Fruit fly (Drosophila melanogaster): ENCODE measurements around the gene CG11841.

The CG11841 gene

dm6 chr3R:29075631-29076398 is 25.0 kb downstream of the CG11841 start (continued):
- TF ChIP-seq YL-1 (GFP tag; optimal IDR thresholded peaks at IDR 0.05): no peak
- no peak for TF ChIP-seq HmgZ (tag; optimal IDR thresholded peaks at IDR 0.05)
- peak; percentile 55 for TF ChIP-seq slbo (GFP tag; IDR thresholded peaks at IDR 0.05)
- TF ChIP-seq pfk (GFP tag; optimal IDR thresholded peaks at IDR 0.05): no peak
- no peak for TF ChIP-seq CG8944 (GFP tag; optimal IDR thresholded peaks at IDR 0.05)
- TF ChIP-seq sisA (GFP tag; IDR thresholded peaks at IDR 0.05): no peak
- TF ChIP-seq Sin3A (optimal IDR thresholded peaks at IDR 0.05): no peak
- no peak for TF ChIP-seq CG31224 (GFP tag; IDR thresholded peaks at IDR 0.05)
- no peak for TF ChIP-seq CG8281 (tag; optimal IDR thresholded peaks at IDR 0.05)
- no peak for TF ChIP-seq CG9876 (GFP tag; optimal IDR thresholded peaks at IDR 0.05)
- TF ChIP-seq CG8765 (GFP tag; IDR thresholded peaks at IDR 0.05): no peak
- no peak for TF ChIP-seq z (GFP tag; IDR thresholded peaks at IDR 0.05)
- TF ChIP-seq CG2199 (GFP tag; IDR thresholded peaks at IDR 0.05): no peak
- TF ChIP-seq cato (GFP tag; optimal IDR thresholded peaks at IDR 0.05; ENCODE audit: borderline replicate concordance): no peak
- no peak for TF ChIP-seq CG5180 (GFP tag; optimal IDR thresholded peaks at IDR 0.05)
- TF ChIP-seq row (GFP tag; IDR thresholded peaks at IDR 0.05): peak; percentile 24; the same call in 1 of the 3 replicates
- no peak for TF ChIP-seq Fer3 (tag; optimal IDR thresholded peaks at IDR 0.05)
- TF ChIP-seq dpn (GFP tag; optimal IDR thresholded peaks at IDR 0.05): peak in 1 of 2 experiments; percentile 1
- TF ChIP-seq ttk (GFP tag; IDR thresholded peaks at IDR 0.05): 0 out of 2 replicates have a peak, but pooled peaks have one; percentile 25
- TF ChIP-seq lab (GFP tag; optimal IDR thresholded peaks at IDR 0.05): peak; percentile 31
- TF ChIP-seq Fer2 (tag; optimal IDR thresholded peaks at IDR 0.05): no peak
- TF ChIP-seq CG1024 (GFP tag; IDR thresholded peaks at IDR 0.05): no peak
- TF ChIP-seq H15 (GFP tag; IDR thresholded peaks at IDR 0.05): no peak
- no peak for TF ChIP-seq CkIIα-i1 (GFP tag; IDR thresholded peaks at IDR 0.05)
- no peak for TF ChIP-seq CG17612 (GFP tag; IDR thresholded peaks at IDR 0.05)
- TF ChIP-seq zen2 (GFP tag; IDR thresholded peaks at IDR 0.05; ENCODE audit: partially characterized antibody): no peak
- TF ChIP-seq Vsx1 (GFP tag; optimal IDR thresholded peaks at IDR 0.05): no peak
- no peak for TF ChIP-seq bab2 (GFP tag; optimal IDR thresholded peaks at IDR 0.05)
- no peak for TF ChIP-seq btn (GFP tag; optimal IDR thresholded peaks at IDR 0.05)
- no peak for TF ChIP-seq CG7372 (GFP tag; IDR thresholded peaks at IDR 0.05)
- peak; percentile 28 for TF ChIP-seq run (tag; optimal IDR thresholded peaks at IDR 0.05)
- TF ChIP-seq CG17186 (GFP tag; optimal IDR thresholded peaks at IDR 0.05): no peak
- TF ChIP-seq Camta (GFP tag; optimal IDR thresholded peaks at IDR 0.05): no peak
- no peak for TF ChIP-seq CG6654 (GFP tag; optimal IDR thresholded peaks at IDR 0.05)
- TF ChIP-seq trh (GFP tag; optimal IDR thresholded peaks at IDR 0.05): no peak
- no peak for TF ChIP-seq CG8924 (tag; optimal IDR thresholded peaks at IDR 0.05)
- peak; percentile 29; the same call in 1 of the 2 replicates for TF ChIP-seq Rfx (GFP tag; IDR thresholded peaks at IDR 0.05)
- TF ChIP-seq chm (GFP tag; IDR thresholded peaks at IDR 0.05): no peak
- TF ChIP-seq CG31441 (GFP tag; IDR thresholded peaks at IDR 0.05): no peak
- TF ChIP-seq CG7963 (GFP tag; IDR thresholded peaks at IDR 0.05; ENCODE audit: partially characterized antibody): no peak
- no peak for TF ChIP-seq ara (GFP tag; IDR thresholded peaks at IDR 0.05)
- no peak for TF ChIP-seq CG30020 (tag; optimal IDR thresholded peaks at IDR 0.05)
- TF ChIP-seq CG13287 (GFP tag; IDR thresholded peaks at IDR 0.05; ENCODE audit: partially characterized antibody): no peak
- no peak for TF ChIP-seq Gsc (GFP tag; IDR thresholded peaks at IDR 0.05)
- TF ChIP-seq vvl (GFP tag; IDR thresholded peaks at IDR 0.05): 0 out of 2 replicates have a peak, but pooled peaks have one; percentile 18
- peak; percentile 77 for TF ChIP-seq Ets65A (GFP tag)
- TF ChIP-seq Pdp1 (GFP tag; optimal IDR thresholded peaks at IDR 0.05): peak in 1 of 2 experiments; percentile 1
- TF ChIP-seq CG32767 (GFP tag; IDR thresholded peaks at IDR 0.05): 0 out of 2 replicates have a peak, but pooled peaks have one; percentile 12
- TF ChIP-seq TFAM (GFP tag; optimal IDR thresholded peaks at IDR 0.05): no peak
- no peak for TF ChIP-seq CG18476 (GFP tag; optimal IDR thresholded peaks at IDR 0.05)
- TF ChIP-seq esg (GFP tag; conservative IDR thresholded peaks at IDR 0.05): no peak
